Worm (Caenorhabditis elegans): ENCODE results near the gene ZC262.2.

ZC262.2 gene

ce11 chrIII:8312393-8312792 is 19.5 kb upstream of the ZC262.2 start, which contains the start of gene F10E9.2:
Gene F10E9.2, plus strand, starts transcription at chrIII:8312693.
- TF ChIP-seq xbp-1 (tag; optimal IDR thresholded peaks at IDR 0.05) (no peak), alr-1 (tag; optimal IDR thresholded peaks at IDR 0.05; ENCODE audit: borderline replicate concordance) (no peak), nhr-28 (tag; optimal IDR thresholded peaks at IDR 0.05) (no peak), fkh-4 (tag; optimal IDR thresholded peaks at IDR 0.05; ENCODE audit: borderline replicate concordance) (no peak)

- TF ChIP-seq mab-9 (GFP tag; IDR thresholded peaks at IDR 0.05) (no peak), dsc-1 (tag; optimal IDR thresholded peaks at IDR 0.05) (no peak), F16B12.6 (tag; optimal IDR thresholded peaks at IDR 0.05) (no peak), unc-86 (tag; optimal IDR thresholded peaks at IDR 0.05) (no peak), elt-2 (tag; optimal IDR thresholded peaks at IDR 0.05) (no peak), ceh-82 (tag; optimal IDR thresholded peaks at IDR 0.05) (no peak), efl-3 (GFP tag; optimal IDR thresholded peaks at IDR 0.05) (no peak), ceh-88 (GFP tag; IDR thresholded peaks at IDR 0.05) (no peak), pax-3 (tag; optimal IDR thresholded peaks at IDR 0.05) (no peak), hlh-17 (GFP tag; optimal IDR thresholded peaks at IDR 0.05; ENCODE audit: borderline replicate concordance) (no peak), hpl-2 (GFP tag; optimal IDR thresholded peaks at IDR 0.05) (no peak), nhr-76 (tag; optimal IDR thresholded peaks at IDR 0.05) (no peak), nhr-84 (tag; optimal IDR thresholded peaks at IDR 0.05) (no peak), ces-1 (GFP tag; optimal IDR thresholded peaks at IDR 0.05) (no peak), tlp-1 (tag; optimal IDR thresholded peaks at IDR 0.05) (no peak), lir-3 (tag; optimal IDR thresholded peaks at IDR 0.05; ENCODE audit: poor library complexity) (no peak)
Measured at ce11 chrIII:8318488-8318887, 13.4 kb upstream of the ZC262.2 start, which contains the start of gene sas-4. Gene sas-4, minus strand, starts transcription at chrIII:8318588.

- TF ChIP-seq nhr-47 (tag; optimal IDR thresholded peaks at IDR 0.05) = peak; percentile 94
- peak; percentile 76 for TF ChIP-seq jun-1 (tag; optimal IDR thresholded peaks at IDR 0.05)
- no peak for TF ChIP-seq nhr-84 (tag; optimal IDR thresholded peaks at IDR 0.05)
- no peak for TF ChIP-seq hpl-2 (GFP tag; optimal IDR thresholded peaks at IDR 0.05)
- TF ChIP-seq lin-13 (GFP tag; optimal IDR thresholded peaks at IDR 0.05) = peak; percentile 75
- TF ChIP-seq C16A3.4 (tag; optimal IDR thresholded peaks at IDR 0.05) = peak; percentile 81
- TF ChIP-seq zag-1 (tag; optimal IDR thresholded peaks at IDR 0.05) = no peak
- TF ChIP-seq nhr-20 (tag; optimal IDR thresholded peaks at IDR 0.05) = peak; percentile 86
- no peak for TF ChIP-seq alr-1 (tag; optimal IDR thresholded peaks at IDR 0.05; ENCODE audit: borderline replicate concordance)
- no peak for TF ChIP-seq egl-27 (tag; optimal IDR thresholded peaks at IDR 0.05)
- TF ChIP-seq dsc-1 (tag; optimal IDR thresholded peaks at IDR 0.05) = peak; percentile 92
- TF ChIP-seq pag-3 (tag; optimal IDR thresholded peaks at IDR 0.05; ENCODE audit: borderline replicate concordance, insufficient read depth) = no peak
- peak; percentile 85 for TF ChIP-seq xbp-1 (tag; optimal IDR thresholded peaks at IDR 0.05)
- TF ChIP-seq unc-62 (GFP tag; optimal IDR thresholded peaks at IDR 0.05) = no peak
- TF ChIP-seq hlh-17 (GFP tag; optimal IDR thresholded peaks at IDR 0.05; ENCODE audit: borderline replicate concordance) = no peak
- TF ChIP-seq nhr-76 (tag; optimal IDR thresholded peaks at IDR 0.05) = no peak
- TF ChIP-seq lin-15B (tag; optimal IDR thresholded peaks at IDR 0.05) = no peak
- TF ChIP-seq rnt-1 (tag; optimal IDR thresholded peaks at IDR 0.05) = peak; percentile 98
- peak; percentile 82 for TF ChIP-seq egl-13 (tag; optimal IDR thresholded peaks at IDR 0.05)
- peak; percentile 93 for TF ChIP-seq nhr-90 (tag; optimal IDR thresholded peaks at IDR 0.05; ENCODE audit: poor library complexity)
- no peak for TF ChIP-seq ces-1 (GFP tag; optimal IDR thresholded peaks at IDR 0.05)
- TF ChIP-seq dpl-1 (GFP tag; optimal IDR thresholded peaks at IDR 0.05) = peak; percentile 96
- TF ChIP-seq nhr-237 (tag; optimal IDR thresholded peaks at IDR 0.05) = peak; percentile 2
- TF ChIP-seq snpc-4 (tag; optimal IDR thresholded peaks at IDR 0.05) = peak; percentile 51
- TF ChIP-seq ceh-63 (GFP tag; optimal IDR thresholded peaks at IDR 0.05) = no peak
- TF ChIP-seq Y116A8C.19 (tag; optimal IDR thresholded peaks at IDR 0.05; ENCODE audit: borderline replicate concordance) = peak; percentile 57
- peak; percentile 76 for TF ChIP-seq skn-1 (tag; optimal IDR thresholded peaks at IDR 0.05)
- peak; percentile 69 for TF ChIP-seq blmp-1 (tag; optimal IDR thresholded peaks at IDR 0.05)
- TF ChIP-seq C34B4.2 (tag; optimal IDR thresholded peaks at IDR 0.05) = no peak
- no peak for TF ChIP-seq nhr-11 (tag; optimal IDR thresholded peaks at IDR 0.05)
- TF ChIP-seq mdl-1 (tag; optimal IDR thresholded peaks at IDR 0.05) = peak in 1 of 2 experiments; percentile 62
- peak; percentile 53; the same call in 1 of the 2 replicates for TF ChIP-seq ceh-88 (GFP tag; IDR thresholded peaks at IDR 0.05)
- TF ChIP-seq lin-35 (GFP tag; optimal IDR thresholded peaks at IDR 0.05) = peak; percentile 98
- TF ChIP-seq lin-14 (GFP tag; optimal IDR thresholded peaks at IDR 0.05) = peak; percentile 85
- no peak for TF ChIP-seq hlh-4 (tag; optimal IDR thresholded peaks at IDR 0.05)
- TF ChIP-seq elt-2 (tag; optimal IDR thresholded peaks at IDR 0.05) = peak; percentile 9
Measured at ce11 chrIII:8319100-8319499, 12.8 kb upstream of the ZC262.2 start, which contains the start of gene F10E9.11. Gene F10E9.11, minus strand, starts transcription at chrIII:8319260.

Data from whole organism, L1 larva.